Worm (Caenorhabditis elegans) whole organism, mixed stage, embryonic: ENCODE results near the gene mth-1.

Experiments used
- M03D4.4 ChIP-seq: sonication (generic microtip); optimal IDR thresholded peaks from 2 replicates; lab custom pipeline; 2017; ENCODE audit warnings: mild to moderate bottlenecking, missing genetic modification characterization, missing compliant biosample characterization
- bed-3 ChIP-seq: fragments of 200-800 bp; sonication (Bioruptor generic); optimal IDR thresholded peaks from 3 replicates; lab custom pipeline; 2018; ENCODE audit warnings: mild to moderate bottlenecking, missing genetic modification characterization, moderate library complexity, missing compliant biosample characterization
- blmp-1 ChIP-seq: fragments of 150-350 bp; optimal IDR thresholded peaks from 2 replicates; lab custom pipeline; 2014; ENCODE audit warnings: missing biosample characterization, missing genetic modification characterization
- ceh-39 ChIP-seq: fragments of 150-350 bp; optimal IDR thresholded peaks from 2 replicates; lab custom pipeline; 2014; ENCODE audit warnings: missing biosample characterization, missing genetic modification characterization
- ceh-43 ChIP-seq: fragments of 200-800 bp; sonication (Bioruptor generic); optimal IDR thresholded peaks from 2 replicates; lab custom pipeline; 2018; ENCODE audit warnings: mild to moderate bottlenecking, missing genetic modification characterization, moderate library complexity, missing compliant biosample characterization
- ceh-83 ChIP-seq: fragments of 200-800 bp; sonication (Bioruptor generic); optimal IDR thresholded peaks from 2 replicates; lab custom pipeline; 2018; ENCODE audit warnings: mild to moderate bottlenecking, missing genetic modification characterization, missing compliant biosample characterization
- ces-1 ChIP-seq: fragments of 150-350 bp; optimal IDR thresholded peaks from 2 replicates; lab custom pipeline; 2014; ENCODE audit warnings: missing biosample characterization, missing genetic modification reagents, missing genetic modification characterization
- drap-1 ChIP-seq: fragments of 200-800 bp; sonication (Bioruptor generic); optimal IDR thresholded peaks from 3 replicates; lab custom pipeline; 2018; ENCODE audit warnings: mild to moderate bottlenecking, missing genetic modification characterization, missing compliant biosample characterization
- elt-1 ChIP-seq: sonication (generic microtip); optimal IDR thresholded peaks from 2 replicates; lab custom pipeline; 2017; ENCODE audit warnings: missing genetic modification characterization, mild to moderate bottlenecking, missing compliant biosample characterization, antibody characterized with exemption, moderate library complexity, borderline replicate concordance; ENCODE audit not compliant: insufficient read depth
- flh-1 ChIP-seq: fragments of 200-800 bp; sonication (Bioruptor generic); optimal IDR thresholded peaks from 2 replicates; lab custom pipeline; 2018; ENCODE audit warnings: mild to moderate bottlenecking, missing genetic modification characterization, moderate library complexity, missing compliant biosample characterization
- hlh-1 ChIP-seq: fragments of 150-350 bp; optimal IDR thresholded peaks from 2 replicates; lab custom pipeline; 2014; ENCODE audit warnings: missing biosample characterization, missing genetic modification reagents, missing genetic modification characterization
- lin-13 ChIP-seq: fragments of 150-350 bp; optimal IDR thresholded peaks from 2 replicates; lab custom pipeline; 2014; ENCODE audit warnings: missing biosample characterization, missing genetic modification characterization
- lin-32 ChIP-seq: fragments of 200-800 bp; sonication (Bioruptor generic); optimal IDR thresholded peaks from 2 replicates; lab custom pipeline; 2018; ENCODE audit warnings: mild to moderate bottlenecking, missing genetic modification characterization, missing compliant biosample characterization
- lsy-2 ChIP-seq: fragments of 150-350 bp; optimal IDR thresholded peaks from 2 replicates; lab custom pipeline; 2014; ENCODE audit warnings: missing biosample characterization, missing genetic modification characterization
- mab-5 ChIP-seq: fragments of 150-350 bp; optimal IDR thresholded peaks from 2 replicates; lab custom pipeline; 2014; ENCODE audit warnings: missing biosample characterization, missing genetic modification characterization
- mep-1 ChIP-seq: fragments of 150-350 bp; optimal IDR thresholded peaks from 2 replicates; lab custom pipeline; 2017; ENCODE audit warnings: missing biosample characterization, missing genetic modification reagents, missing genetic modification characterization, inconsistent platforms
- mls-2 ChIP-seq: sonication (generic microtip); optimal IDR thresholded peaks from 2 replicates; lab custom pipeline; 2016; ENCODE audit warnings: mild to moderate bottlenecking, missing genetic modification characterization, moderate library complexity, missing compliant biosample characterization
- nhr-12 ChIP-seq: fragments of 150-350 bp; optimal IDR thresholded peaks from 2 replicates; lab custom pipeline; 2014; ENCODE audit warnings: missing biosample characterization, missing genetic modification characterization
- nhr-2 ChIP-seq: fragments of 150-350 bp; optimal IDR thresholded peaks from 2 replicates; lab custom pipeline; 2014; ENCODE audit warnings: missing biosample characterization, missing genetic modification characterization
- nhr-237 ChIP-seq: fragments of 150-350 bp; optimal IDR thresholded peaks from 2 replicates; lab custom pipeline; 2014; ENCODE audit warnings: missing biosample characterization, missing genetic modification characterization
- nhr-28 ChIP-seq: fragments of 150-350 bp; optimal IDR thresholded peaks from 2 replicates; lab custom pipeline; 2014; ENCODE audit warnings: missing biosample characterization, missing genetic modification characterization
- nhr-76 ChIP-seq: sonication (generic microtip); optimal IDR thresholded peaks from 2 replicates; lab custom pipeline; 2017; ENCODE audit warnings: missing biosample characterization, missing genetic modification characterization
- sem-2 ChIP-seq: fragments of 200-800 bp; sonication (Bioruptor generic); optimal IDR thresholded peaks from 2 replicates; lab custom pipeline; 2018; ENCODE audit warnings: mild to moderate bottlenecking, missing genetic modification characterization, missing compliant biosample characterization
- snpc-4 ChIP-seq: fragments of 150-350 bp; optimal IDR thresholded peaks from 2 replicates; lab custom pipeline; 2014; ENCODE audit warnings: missing biosample characterization, missing genetic modification characterization
- sptf-1 ChIP-seq: sonication (generic microtip); optimal IDR thresholded peaks from 2 replicates; lab custom pipeline; 2017; ENCODE audit warnings: mild to moderate bottlenecking, missing genetic modification characterization, moderate library complexity, missing compliant biosample characterization
- tbx-8 ChIP-seq: fragments of 200-800 bp; sonication (Bioruptor generic); optimal IDR thresholded peaks from 2 replicates; lab custom pipeline; 2018; ENCODE audit warnings: mild to moderate bottlenecking, missing genetic modification characterization, moderate library complexity, missing compliant biosample characterization
- unc-120 ChIP-seq: sonication (generic microtip); optimal IDR thresholded peaks from 2 replicates; lab custom pipeline; 2017; ENCODE audit warnings: missing genetic modification characterization, missing compliant biosample characterization; ENCODE audit not compliant: poor library complexity, severe bottlenecking
- unc-39 ChIP-seq: fragments of 150-350 bp; optimal IDR thresholded peaks from 2 replicates; lab custom pipeline; 2014; ENCODE audit warnings: missing biosample characterization, missing genetic modification characterization
- unc-62 ChIP-seq: fragments of 150-350 bp; optimal IDR thresholded peaks from 2 replicates; lab custom pipeline; 2014; ENCODE audit warnings: missing biosample characterization, missing genetic modification reagents, missing genetic modification characterization
- zip-8 ChIP-seq: fragments of 150-350 bp; optimal IDR thresholded peaks from 2 replicates; lab custom pipeline; 2014; ENCODE audit warnings: missing biosample characterization, missing genetic modification characterization
- ztf-11 ChIP-seq: fragments of 150-350 bp; optimal IDR thresholded peaks from 2 replicates; lab custom pipeline; 2014; ENCODE audit warnings: missing biosample characterization, missing genetic modification characterization

mth-1 gene

ce11 chrII:4222469-4222868, 18.9 kb upstream of the mth-1 start:
- no peak for TF ChIP-seq nhr-28 (tag; lab: Kevin White, UChicago)

ce11 chrII:4219062-4219461, 15.5 kb upstream of the mth-1 start, which contains the start of gene F31D5.1:
TSS of gene F31D5.1 (plus strand) at chrII:4219362.
- no peak for TF ChIP-seq M03D4.4 (tag; lab: Kevin White, UChicago)
- TF ChIP-seq unc-39, result no peak
- no peak for TF ChIP-seq nhr-76 (tag; lab: Kevin White, UChicago)
- TF ChIP-seq lsy-2 (tag; lab: Kevin White, UChicago), result no peak
- no peak for TF ChIP-seq sem-2
- no peak for TF ChIP-seq flh-1 (GFP tag; lab: Kevin White, UChicago)
- no peak for TF ChIP-seq ceh-83 (GFP tag; lab: Kevin White, UChicago)
- TF ChIP-seq tbx-8, result no peak
- TF ChIP-seq unc-120 (tag; lab: Kevin White, UChicago), result no peak
- no peak for TF ChIP-seq nhr-12
- TF ChIP-seq zip-8, result no peak
- no peak for TF ChIP-seq drap-1

ce11 chrII:4215318-4215717, 11.7 kb upstream of the mth-1 start, which contains the start of gene F31D5.2:
TSS of gene F31D5.2 (plus strand) at chrII:4215618.
- TF ChIP-seq nhr-12 (no peak), sptf-1 (no peak), zip-8 (no peak), mab-5 (tag; lab: Kevin White, UChicago) (no peak), nhr-237 (tag; lab: Kevin White, UChicago) (no peak), blmp-1 (tag; lab: Kevin White, UChicago) (no peak), lin-13 (tag; lab: Kevin White, UChicago) (no peak), unc-62 (GFP tag; lab: Kevin White, UChicago) (no peak), ceh-43 (GFP tag; lab: Kevin White, UChicago) (no peak), ztf-11 (tag; lab: Kevin White, UChicago) (no peak), flh-1 (GFP tag; lab: Kevin White, UChicago) (no peak), lin-32 (GFP tag; lab: Kevin White, UChicago) (no peak), mep-1 (no peak)

- TF ChIP-seq mab-5 (tag; lab: Kevin White, UChicago), result no peak
- no peak for TF ChIP-seq nhr-28 (tag; lab: Kevin White, UChicago)
- no peak for TF ChIP-seq snpc-4
- no peak for TF ChIP-seq zip-8
- no peak for TF ChIP-seq tbx-8
- no peak for TF ChIP-seq hlh-1 (tag; lab: Kevin White, UChicago)
- TF ChIP-seq lin-13 (tag; lab: Kevin White, UChicago), result no peak
- TF ChIP-seq bed-3, result no peak
- TF ChIP-seq ceh-39 (tag; lab: Kevin White, UChicago), result no peak
- no peak for TF ChIP-seq nhr-2 (tag; lab: Kevin White, UChicago)
- TF ChIP-seq elt-1 (tag; lab: Kevin White, UChicago), result no peak
- no peak for TF ChIP-seq ceh-83 (GFP tag; lab: Kevin White, UChicago)
- TF ChIP-seq sem-2, result no peak
Observed at ce11 chrII:4211113-4211512, 7.5 kb upstream of the mth-1 start, which contains the start of gene F31D5.7. TSS of gene F31D5.7 (plus strand) at chrII:4211413.

ce11 chrII:4209071-4209747, 5.6 kb upstream of the mth-1 start, which contains the start of gene F31D5.6:
TSS of gene F31D5.6 (plus strand) at chrII:4209697.
- TF ChIP-seq tbx-8, result no peak
- TF ChIP-seq mep-1, result no peak
- no peak for TF ChIP-seq unc-62 (GFP tag; lab: Kevin White, UChicago)
- TF ChIP-seq ceh-43 (GFP tag; lab: Kevin White, UChicago), result no peak
- peak; percentile 52 for TF ChIP-seq zip-8
- TF ChIP-seq lsy-2 (tag; lab: Kevin White, UChicago), result no peak
- no peak for TF ChIP-seq mls-2
- no peak for TF ChIP-seq ces-1 (GFP tag; lab: Kevin White, UChicago)
- TF ChIP-seq, all 35 proteins: peak for 1
